Worm (Caenorhabditis elegans): ENCODE data around the gene srv-24.

- TF ChIP-seq ref-1 (GFP tag; conservative IDR thresholded peaks at IDR 0.05) (no peak), klf-2 (GFP tag; conservative IDR thresholded peaks at IDR 0.05) (no peak), cog-1 (tag; optimal IDR thresholded peaks at IDR 0.05) (no peak), med-1 (GFP tag; optimal IDR thresholded peaks at IDR 0.05; ENCODE audit: insufficient read depth) (no peak)
Observed at ce11 chrIV:6248486-6248885, 42.2 kb downstream of the srv-24 start, which contains the start of gene acox-3.
